Fruit fly (Drosophila melanogaster): ENCODE measurements around the gene swm.

swm gene

dm6 chr2L:19517154-19517814 lies 24.2 kb downstream of the swm start, which contains the start of gene Hasp (continued):
- TF ChIP-seq YL-1 (GFP tag; optimal IDR thresholded peaks at IDR 0.05) = no peak
- peak; percentile 62 for TF ChIP-seq Dref (GFP tag; IDR thresholded peaks at IDR 0.05)
- peak; percentile 75 for TF ChIP-seq CG32532 (GFP tag; IDR thresholded peaks at IDR 0.05)
- peak; percentile 55 for TF ChIP-seq Fer1 (GFP tag; optimal IDR thresholded peaks at IDR 0.05)
- peak; percentile 62 for TF ChIP-seq CG10654 (GFP tag; optimal IDR thresholded peaks at IDR 0.05)
- TF ChIP-seq croc (GFP tag; conservative IDR thresholded peaks at IDR 0.05) = no peak
- TF ChIP-seq CG8359 (GFP tag; optimal IDR thresholded peaks at IDR 0.05; ENCODE audit: borderline replicate concordance) = no peak
- TF ChIP-seq CG34224 (GFP tag; IDR thresholded peaks at IDR 0.05; ENCODE audit: partially characterized antibody) = peak; percentile 87
- no peak for TF ChIP-seq chif (GFP tag; optimal IDR thresholded peaks at IDR 0.05)
- TF ChIP-seq CG17361 (GFP tag; IDR thresholded peaks at IDR 0.05) = peak; percentile 71; the same call in 2 of the 3 replicates
- TF ChIP-seq mirr (GFP tag; optimal IDR thresholded peaks at IDR 0.05) = peak; percentile 8
- no peak for TF ChIP-seq Side (GFP tag; optimal IDR thresholded peaks at IDR 0.05)
- peak in 1 of 2 experiments; percentile 75 for TF ChIP-seq bsh (GFP tag; optimal IDR thresholded peaks at IDR 0.05)
- TF ChIP-seq kay (GFP tag; optimal IDR thresholded peaks at IDR 0.05) = peak; percentile 12
- TF ChIP-seq Atf3 (GFP tag; optimal IDR thresholded peaks at IDR 0.05) = no peak
- no peak for TF ChIP-seq eyg (GFP tag; optimal IDR thresholded peaks at IDR 0.05)
- no peak for TF ChIP-seq pum (GFP tag; optimal IDR thresholded peaks at IDR 0.05)
- TF ChIP-seq CG9215 (GFP tag; IDR thresholded peaks at IDR 0.05) = no peak
- TF ChIP-seq NK7.1 (GFP tag; optimal IDR thresholded peaks at IDR 0.05) = no peak
- peak; percentile 58; the same call in 1 of the 2 replicates for TF ChIP-seq lmd (GFP tag; IDR thresholded peaks at IDR 0.05)
- TF ChIP-seq HLH4C (GFP tag; IDR thresholded peaks at IDR 0.05; ENCODE audit: partially characterized antibody) = peak; percentile 94
- TF ChIP-seq CG4404 (GFP tag; IDR thresholded peaks at IDR 0.05) = no peak
- TF ChIP-seq B-H2 (GFP tag; optimal IDR thresholded peaks at IDR 0.05) = peak; percentile 5
- no peak for TF ChIP-seq dimm (GFP tag; IDR thresholded peaks at IDR 0.05)
- peak; percentile 59 for TF ChIP-seq gcm (GFP tag; optimal IDR thresholded peaks at IDR 0.05)
- peak; percentile 52 for TF ChIP-seq CG10147 (GFP tag; optimal IDR thresholded peaks at IDR 0.05)
- TF ChIP-seq CG12769 (tag; optimal IDR thresholded peaks at IDR 0.05) = no peak
- no peak for TF ChIP-seq psq (GFP tag; optimal IDR thresholded peaks at IDR 0.05)
- peak; percentile 29 for TF ChIP-seq CG17385 (GFP tag; optimal IDR thresholded peaks at IDR 0.05)
- no peak for TF ChIP-seq run (tag; optimal IDR thresholded peaks at IDR 0.05)
- no peak for TF ChIP-seq NC2α (GFP tag; optimal IDR thresholded peaks at IDR 0.05)
- no peak for TF ChIP-seq Gsc (GFP tag; IDR thresholded peaks at IDR 0.05)
- TF ChIP-seq nerfin-1 (tag; optimal IDR thresholded peaks at IDR 0.05) = peak; percentile 40
- peak; percentile 7 for TF ChIP-seq Dp (GFP tag; optimal IDR thresholded peaks at IDR 0.05)
- TF ChIP-seq ewg (GFP tag; optimal IDR thresholded peaks at IDR 0.05) = peak; percentile 41
- peak; percentile 56 for TF ChIP-seq CoRest (tag; optimal IDR thresholded peaks at IDR 0.05)
- TF ChIP-seq CG3163 (GFP tag; optimal IDR thresholded peaks at IDR 0.05) = no peak
- TF ChIP-seq CG30020 (tag; optimal IDR thresholded peaks at IDR 0.05) = peak; percentile 2
- TF ChIP-seq esg (GFP tag; conservative IDR thresholded peaks at IDR 0.05) = peak; percentile 56
- TF ChIP-seq CG4820 (GFP tag; optimal IDR thresholded peaks at IDR 0.05) = peak; percentile 58
- TF ChIP-seq CG14710 (tag; optimal IDR thresholded peaks at IDR 0.05) = peak; percentile 46
- peak; percentile 47; the same call in 1 of the 2 replicates for TF ChIP-seq cas (GFP tag; IDR thresholded peaks at IDR 0.05)
- peak; percentile 61 for TF ChIP-seq PHDP (tag; optimal IDR thresholded peaks at IDR 0.05)
- TF ChIP-seq CG13894 (tag; optimal IDR thresholded peaks at IDR 0.05) = peak; percentile 23
- TF ChIP-seq Trl (optimal IDR thresholded peaks at IDR 0.05) = peak; percentile 11 to 19
- TF ChIP-seq Trl (GFP tag; optimal IDR thresholded peaks at IDR 0.05) = no peak
- TF ChIP-seq chinmo (GFP tag; IDR thresholded peaks at IDR 0.05; ENCODE audit: partially characterized antibody) = peak; percentile 72; the same call in 1 of the 4 replicates
- peak; percentile 58 for TF ChIP-seq Bgb (GFP tag; IDR thresholded peaks at IDR 0.05; ENCODE audit: partially characterized antibody)
- TF ChIP-seq CG2712 (tag; optimal IDR thresholded peaks at IDR 0.05) = peak; percentile 72

All from whole organism, embryonic.